Fruit fly (Drosophila melanogaster) whole organism, embryonic: ENCODE data around the gene CG5910.

ENCODE experiments used
- Abd-B ChIP-seq: fragments of 200-800 bp; sonication (Bioruptor generic); optimal IDR thresholded peaks from 2 replicates; lab custom pipeline; 2018; ENCODE audit warnings: missing biosample characterization, mild to moderate bottlenecking, missing genetic modification characterization, moderate library complexity
- Bteb2 ChIP-seq: fragments of 200-800 bp; sonication (Bioruptor generic); optimal IDR thresholded peaks from 2 replicates; lab custom pipeline; 2016; ENCODE audit warnings: missing biosample characterization, missing genetic modification characterization
- CG10274 ChIP-seq: fragments of 200-800 bp; sonication (Bioruptor generic); optimal IDR thresholded peaks from 3 replicates; lab custom pipeline; 2017; ENCODE audit warnings: missing biosample characterization, mild to moderate bottlenecking, missing genetic modification characterization
- CG10654 ChIP-seq: fragments of 200-800 bp; sonication (Bioruptor generic); optimal IDR thresholded peaks from 2 replicates; lab custom pipeline; 2016; ENCODE audit warnings: missing biosample characterization, missing genetic modification characterization
- CG12299 ChIP-seq: fragments of 200-800 bp; sonication (Bioruptor generic); optimal IDR thresholded peaks from 2 replicates; lab custom pipeline; 2018; ENCODE audit warnings: missing biosample characterization, mild to moderate bottlenecking, missing genetic modification characterization
- CG1233 ChIP-seq: fragments of 200-800 bp; sonication (Bioruptor generic); optimal IDR thresholded peaks from 4 replicates; lab custom pipeline; 2018; ENCODE audit warnings: missing biosample characterization, mild to moderate bottlenecking, missing genetic modification characterization
- CG12391 ChIP-seq: fragments of 200-800 bp; sonication (Bioruptor generic); optimal IDR thresholded peaks from 3 replicates; lab custom pipeline; 2018; ENCODE audit warnings: missing biosample characterization, mild to moderate bottlenecking, missing genetic modification characterization, moderate library complexity
- CG14014 ChIP-seq: fragments of 200-800 bp; sonication (Bioruptor generic); IDR thresholded peaks from 2 replicates; pipeline ENCODE4 v1.3.6; 2022; ENCODE audit warnings: missing biosample characterization, missing genetic modification characterization
- CG14860 ChIP-seq: fragments of 200-800 bp; sonication (Bioruptor generic); IDR thresholded peaks from 3 replicates; pipeline ENCODE4 v1.3.6; 2022; ENCODE audit warnings: missing biosample characterization, missing genetic modification characterization; ENCODE audit not compliant: partially characterized antibody
- CG15073 ChIP-seq: fragments of 200-800 bp; sonication (Bioruptor generic); optimal IDR thresholded peaks from 2 replicates; lab custom pipeline; 2016; ENCODE audit warnings: missing biosample characterization, missing genetic modification characterization
- CG18476 ChIP-seq: fragments of 200-800 bp; sonication (Bioruptor generic); optimal IDR thresholded peaks from 2 replicates; lab custom pipeline; 2016; ENCODE audit warnings: missing biosample characterization, mild to moderate bottlenecking, missing genetic modification characterization
- CG2199 ChIP-seq: fragments of 200-800 bp; sonication (Bioruptor generic); IDR thresholded peaks from 3 replicates; pipeline ENCODE4 v1.3.6; 2022; ENCODE audit warnings: missing biosample characterization, missing genetic modification characterization
- CG3065 ChIP-seq: fragments of 200-800 bp; sonication (Bioruptor generic); optimal IDR thresholded peaks from 2 replicates; lab custom pipeline; 2016; ENCODE audit warnings: missing biosample characterization, missing genetic modification characterization
- CG32767 ChIP-seq: fragments of 200-800 bp; sonication (Bioruptor generic); IDR thresholded peaks from 2 replicates; pipeline ENCODE4 v1.3.6; 2022; ENCODE audit warnings: missing biosample characterization, missing genetic modification characterization
- CG33557 ChIP-seq: fragments of 200-800 bp; sonication (Bioruptor generic); optimal IDR thresholded peaks from 2 replicates; lab custom pipeline; 2019; ENCODE audit warnings: missing biosample characterization, mild to moderate bottlenecking, missing genetic modification characterization, moderate library complexity
- CG3847 ChIP-seq: fragments of 200-800 bp; sonication (Bioruptor generic); IDR thresholded peaks from 2 replicates; pipeline ENCODE4 v1.3.6; 2022; ENCODE audit warnings: missing biosample characterization, missing genetic modification characterization
- CG4282 ChIP-seq: fragments of 200-800 bp; sonication (Bioruptor generic); optimal IDR thresholded peaks from 2 replicates; lab custom pipeline; 2016; ENCODE audit warnings: missing biosample characterization, missing genetic modification characterization
- CG6175 ChIP-seq: fragments of 200-800 bp; sonication (Bioruptor generic); IDR thresholded peaks from 3 replicates; pipeline ENCODE4 v1.3.6; 2022; ENCODE audit warnings: missing biosample characterization, missing genetic modification characterization
- CG6689 ChIP-seq: fragments of 200-800 bp; sonication (Bioruptor generic); IDR thresholded peaks from 2 replicates; pipeline ENCODE4 v1.3.6; 2022; ENCODE audit warnings: missing biosample characterization, missing genetic modification characterization
- CG7745 ChIP-seq: fragments of 200-800 bp; sonication (Bioruptor generic); optimal IDR thresholded peaks from 2 replicates; lab custom pipeline; 2018; ENCODE audit warnings: missing biosample characterization, mild to moderate bottlenecking, missing genetic modification characterization, moderate library complexity
- CG7839 ChIP-seq: fragments of 200-800 bp; sonication (Bioruptor generic); optimal IDR thresholded peaks from 3 replicates; lab custom pipeline; 2018; ENCODE audit warnings: missing biosample characterization, mild to moderate bottlenecking, missing genetic modification characterization, moderate library complexity
- CG9215 ChIP-seq: fragments of 200-800 bp; sonication (Bioruptor generic); IDR thresholded peaks from 2 replicates; pipeline ENCODE4 v1.3.6; 2022; ENCODE audit warnings: missing biosample characterization, missing genetic modification characterization
- CG9727 ChIP-seq: fragments of 200-800 bp; sonication (Bioruptor generic); optimal IDR thresholded peaks from 3 replicates; lab custom pipeline; 2017; ENCODE audit warnings: missing biosample characterization, mild to moderate bottlenecking, missing genetic modification characterization
- CHES-1-like ChIP-seq: fragments of 200-800 bp; sonication (Bioruptor generic); optimal IDR thresholded peaks from 2 replicates; lab custom pipeline; 2016; ENCODE audit warnings: missing biosample characterization, missing genetic modification characterization
- CrebB ChIP-seq: fragments of 200-800 bp; sonication (Bioruptor generic); optimal IDR thresholded peaks from 3 replicates; lab custom pipeline; 2018; ENCODE audit warnings: missing biosample characterization, mild to moderate bottlenecking, missing genetic modification characterization
- D19A ChIP-seq: fragments of 200-800 bp; optimal IDR thresholded peaks from 3 replicates; lab custom pipeline; 2019; ENCODE audit warnings: missing biosample characterization, mild to moderate bottlenecking, missing genetic modification characterization, moderate library complexity
- Eip74EF ChIP-seq, 2 experiments: fragments of 200-800 bp in 1 of 2; fragments of >200 bp in 1 of 2; sonication (Bioruptor generic) in 1 of 2; optimal IDR thresholded peaks; 2 replicates each; lab custom pipeline; 2017 to 2019; ENCODE audit warnings: missing biosample characterization in 2 of 2, missing genetic modification characterization in 2 of 2, mild to moderate bottlenecking in 1 of 2, moderate library complexity in 1 of 2
- Fer2 ChIP-seq: fragments of 200-800 bp; sonication (Bioruptor generic); optimal IDR thresholded peaks from 2 replicates; lab custom pipeline; 2018; ENCODE audit warnings: missing biosample characterization, mild to moderate bottlenecking, missing genetic modification characterization, moderate library complexity
- HLH4C ChIP-seq: fragments of 200-800 bp; sonication (Bioruptor generic); IDR thresholded peaks from 3 replicates; pipeline ENCODE4 v1.3.6; 2022; ENCODE audit warnings: missing biosample characterization, missing genetic modification characterization; ENCODE audit not compliant: partially characterized antibody
- HmgZ ChIP-seq: fragments of 200-800 bp; sonication (Bioruptor generic); optimal IDR thresholded peaks from 2 replicates; lab custom pipeline; 2018; ENCODE audit warnings: missing biosample characterization, mild to moderate bottlenecking, missing genetic modification characterization
- Meics ChIP-seq: fragments of 200-800 bp; sonication (Bioruptor generic); optimal IDR thresholded peaks from 2 replicates; lab custom pipeline; 2017; ENCODE audit warnings: missing biosample characterization, mild to moderate bottlenecking, missing genetic modification characterization
- Mrtf ChIP-seq: fragments of 200-800 bp; sonication (Bioruptor generic); IDR thresholded peaks from 3 replicates; pipeline ENCODE4 v1.3.6; 2022; ENCODE audit warnings: missing biosample characterization, missing genetic modification characterization
- Oli ChIP-seq: fragments of 200-800 bp; sonication (Bioruptor generic); optimal IDR thresholded peaks from 2 replicates; lab custom pipeline; 2018; ENCODE audit warnings: missing biosample characterization, mild to moderate bottlenecking, missing genetic modification characterization, moderate library complexity
- Rx ChIP-seq: fragments of 200-800 bp; sonication (Bioruptor generic); IDR thresholded peaks from 2 replicates; pipeline ENCODE4 v1.3.6; 2022; ENCODE audit warnings: missing biosample characterization, missing genetic modification characterization
- Trl ChIP-seq, 3 experiments: fragments of >200 bp in 2 of 3; fragments of 200-800 bp in 1 of 3; sonication (Bioruptor generic) in 1 of 3; optimal IDR thresholded peaks; 2 replicates in 1 of 3; 3 replicates in 2 of 3; lab custom pipeline; 2016 to 2017; ENCODE audit warnings: missing biosample characterization in 1 of 3, missing genetic modification characterization in 1 of 3
- Xbp1 ChIP-seq: fragments of 200-800 bp; sonication (Bioruptor generic); optimal IDR thresholded peaks from 3 replicates; lab custom pipeline; 2016; ENCODE audit warnings: missing biosample characterization, mild to moderate bottlenecking, missing genetic modification characterization
- amos ChIP-seq: fragments of 200-800 bp; sonication (Bioruptor generic); IDR thresholded peaks from 2 replicates; pipeline ENCODE4 v1.3.6; 2022; ENCODE audit warnings: missing biosample characterization, missing genetic modification characterization; ENCODE audit not compliant: partially characterized antibody
- cad ChIP-seq: fragments of >200 bp; optimal IDR thresholded peaks from 2 replicates; lab custom pipeline; 2017; ENCODE audit warnings: missing biosample characterization, missing genetic modification characterization
- dm ChIP-seq: fragments of 200-800 bp; sonication (Bioruptor generic); optimal IDR thresholded peaks from 3 replicates; lab custom pipeline; 2016; ENCODE audit warnings: missing biosample characterization, missing genetic modification characterization
- ems ChIP-seq: fragments of 200-800 bp; sonication (Bioruptor generic); optimal IDR thresholded peaks from 3 replicates; lab custom pipeline; 2016; ENCODE audit warnings: missing biosample characterization, missing genetic modification characterization
- fd64A ChIP-seq: fragments of 200-800 bp; sonication (Bioruptor generic); optimal IDR thresholded peaks from 3 replicates; lab custom pipeline; 2018; ENCODE audit warnings: missing biosample characterization, mild to moderate bottlenecking, missing genetic modification characterization
- fu2 ChIP-seq: fragments of 200-800 bp; sonication (Bioruptor generic); optimal IDR thresholded peaks from 2 replicates; lab custom pipeline; 2016; ENCODE audit warnings: missing biosample characterization, missing genetic modification characterization
- gt ChIP-seq: fragments of 200-800 bp; sonication (Bioruptor generic); IDR thresholded peaks from 2 replicates; pipeline ENCODE4 v1.3.6; 2022; ENCODE audit warnings: missing biosample characterization, missing genetic modification characterization
- insv ChIP-seq, 2 experiments: fragments of 200-800 bp; sonication (Bioruptor generic); optimal IDR thresholded peaks; 3 replicates each; lab custom pipeline; 2016 to 2018; ENCODE audit warnings: missing biosample characterization in 2 of 2, missing genetic modification characterization in 2 of 2
- lmd ChIP-seq: fragments of 200-800 bp; sonication (Bioruptor generic); IDR thresholded peaks from 2 replicates; pipeline ENCODE4 v1.3.6; 2022; ENCODE audit warnings: missing biosample characterization, missing genetic modification characterization
- maf-S ChIP-seq: fragments of 200-800 bp; sonication (Bioruptor generic); optimal IDR thresholded peaks from 2 replicates; lab custom pipeline; 2016; ENCODE audit warnings: missing biosample characterization, missing genetic modification characterization
- tin ChIP-seq: fragments of 200-800 bp; sonication (Bioruptor generic); optimal IDR thresholded peaks from 3 replicates; lab custom pipeline; 2016; ENCODE audit warnings: missing biosample characterization, missing genetic modification characterization
- zen ChIP-seq: fragments of 200-800 bp; sonication (Bioruptor generic); optimal IDR thresholded peaks from 3 replicates; lab custom pipeline; 2018; ENCODE audit warnings: missing biosample characterization, mild to moderate bottlenecking, missing genetic modification characterization, moderate library complexity

The CG5910 gene

dm6 chr3L:20452813-20453682 is 10.8 kb downstream of the CG5910 start, which contains the start of gene CG5199 (continued):
- peak; percentile 61; the same call in 1 of the 3 replicates for TF ChIP-seq HLH4C (GFP tag; lab: Robert Waterston, UW)
- TF ChIP-seq Rx (GFP tag; lab: Robert Waterston, UW), result peak; percentile 36; the same call in 1 of the 2 replicates
- peak; percentile 12 for TF ChIP-seq CG15073 (GFP tag; lab: Kevin White, UChicago)
- peak; percentile 29 for TF ChIP-seq Fer2 (tag; lab: Kevin White, UChicago)
- TF ChIP-seq CG32767 (GFP tag; lab: Robert Waterston, UW), result peak; percentile 49; the same call in 1 of the 2 replicates
- no peak for TF ChIP-seq CG7745 (tag; lab: Kevin White, UChicago)
- TF ChIP-seq Abd-B (GFP tag; lab: Kevin White, UChicago), result peak; percentile 91
- peak; percentile 55 for TF ChIP-seq CG1233 (GFP tag; lab: Kevin White, UChicago)
- TF ChIP-seq maf-S (GFP tag; lab: Kevin White, UChicago), result peak; percentile 4
- no peak for TF ChIP-seq Trl (optimal IDR thresholded peaks at IDR 0.05; lab: Kevin White, UChicago)
- peak; percentile 10 for TF ChIP-seq Trl (GFP tag; optimal IDR thresholded peaks at IDR 0.05; lab: Kevin White, UChicago)
- TF ChIP-seq amos (GFP tag; lab: Robert Waterston, UW), result peak; percentile 88
- peak; percentile 87 for TF ChIP-seq CG9727 (GFP tag; lab: Kevin White, UChicago)
- peak; percentile 20 for TF ChIP-seq CG10274 (GFP tag; lab: Kevin White, UChicago)
- peak; percentile 56 for TF ChIP-seq Oli
- no peak for TF ChIP-seq ems (GFP tag; lab: Kevin White, UChicago)
- TF ChIP-seq CG7839, result peak; percentile 58
- TF ChIP-seq CG3847 (GFP tag; lab: Robert Waterston, UW), result peak; percentile 64; the same call in 1 of the 2 replicates
- no peak for TF ChIP-seq CG14014 (GFP tag; lab: Robert Waterston, UW)
- TF ChIP-seq CG12299 (tag; lab: Kevin White, UChicago), result peak; percentile 45
- no peak for TF ChIP-seq HmgZ (tag; lab: Kevin White, UChicago)
- TF ChIP-seq CG33557, result peak; percentile 62
- peak; percentile 67 for TF ChIP-seq Meics (GFP tag; lab: Kevin White, UChicago)
- TF ChIP-seq lmd (GFP tag; lab: Robert Waterston, UW), result peak; percentile 75
- peak; percentile 28 for TF ChIP-seq CHES-1-like (GFP tag; lab: Kevin White, UChicago)
- TF ChIP-seq dm (GFP tag; lab: Kevin White, UChicago), result peak; percentile 87
- no peak for TF ChIP-seq gt (GFP tag; lab: Robert Waterston, UW)
- TF ChIP-seq D19A (tag; lab: Kevin White, UChicago), result peak; percentile 49
- TF ChIP-seq Eip74EF (GFP tag; optimal IDR thresholded peaks at IDR 0.05; lab: Kevin White, UChicago), result no peak
- TF ChIP-seq CG6175 (GFP tag; lab: Robert Waterston, UW), result 0 out of 3 replicates have a peak, but pooled peaks have one; percentile 51
- no peak for TF ChIP-seq fd64A (GFP tag; lab: Kevin White, UChicago)
- peak; percentile 79 for TF ChIP-seq tin (GFP tag; lab: Kevin White, UChicago)
- no peak for TF ChIP-seq CG3065
- TF ChIP-seq insv (GFP tag; optimal IDR thresholded peaks at IDR 0.05; lab: Kevin White, UChicago), result peak in 1 of 2 experiments; percentile 44
- TF ChIP-seq CG10654 (GFP tag; lab: Kevin White, UChicago), result peak; percentile 73
- no peak for TF ChIP-seq CrebB (tag; lab: Kevin White, UChicago)
- no peak for TF ChIP-seq cad (GFP tag; lab: Kevin White, UChicago)
- peak; percentile 66 for TF ChIP-seq CG6689 (GFP tag; lab: Robert Waterston, UW)
- no peak for TF ChIP-seq CG2199
- TF ChIP-seq CG9215 (GFP tag; lab: Robert Waterston, UW), result peak; percentile 80
- TF ChIP-seq Mrtf (GFP tag; lab: Robert Waterston, UW), result peak; percentile 68; the same call in 2 of the 3 replicates
- TF ChIP-seq Xbp1 (GFP tag; lab: Kevin White, UChicago), result peak; percentile 64
- peak; percentile 19 for TF ChIP-seq CG18476 (GFP tag; lab: Kevin White, UChicago)
- TF ChIP-seq fu2 (GFP tag; lab: Kevin White, UChicago), result no peak
- no peak for TF ChIP-seq Bteb2
- TF ChIP-seq zen (tag; lab: Kevin White, UChicago), result peak; percentile 60
- no peak for TF ChIP-seq CG4282 (GFP tag; lab: Kevin White, UChicago)
- TF ChIP-seq CG12391 (tag; lab: Kevin White, UChicago), result peak; percentile 80
- TF ChIP-seq CG14860, result peak; percentile 62; the same call in 2 of the 3 replicates
